Worm (Caenorhabditis elegans) whole organism, mixed stage, embryonic: ENCODE results near the gene eelo-2.

Experiments
- mep-1 ChIP-seq: fragments of 150-350 bp; optimal IDR thresholded peaks from 2 replicates; lab custom pipeline; 2017; ENCODE audit warnings: missing biosample characterization, missing genetic modification reagents, missing genetic modification characterization, inconsistent platforms
- nhr-237 ChIP-seq: fragments of 150-350 bp; optimal IDR thresholded peaks from 2 replicates; lab custom pipeline; 2014; ENCODE audit warnings: missing biosample characterization, missing genetic modification characterization
- pha-4 ChIP-seq: fragments of 150-350 bp; optimal IDR thresholded peaks from 2 replicates; lab custom pipeline; 2018; ENCODE audit warnings: missing biosample characterization, missing genetic modification reagents, missing genetic modification characterization
- snpc-4 ChIP-seq: fragments of 150-350 bp; optimal IDR thresholded peaks from 2 replicates; lab custom pipeline; 2014; ENCODE audit warnings: missing biosample characterization, missing genetic modification characterization
- ztf-11 ChIP-seq: fragments of 150-350 bp; optimal IDR thresholded peaks from 2 replicates; lab custom pipeline; 2014; ENCODE audit warnings: missing biosample characterization, missing genetic modification characterization

ce11 chrIV:17265716-17266115 lies 15.8 kb downstream of the eelo-2 start:
- TF ChIP-seq mep-1 (tag; lab: Kevin White, UChicago): no peak
- no peak for TF ChIP-seq snpc-4 (tag; lab: Kevin White, UChicago)
- no peak for TF ChIP-seq pha-4
- no peak for TF ChIP-seq nhr-237 (tag; lab: Kevin White, UChicago)
- no peak for TF ChIP-seq ztf-11
